Worm (Caenorhabditis elegans): Measurements from ENCODE around the gene Y53G8AR.8.

DNA sequence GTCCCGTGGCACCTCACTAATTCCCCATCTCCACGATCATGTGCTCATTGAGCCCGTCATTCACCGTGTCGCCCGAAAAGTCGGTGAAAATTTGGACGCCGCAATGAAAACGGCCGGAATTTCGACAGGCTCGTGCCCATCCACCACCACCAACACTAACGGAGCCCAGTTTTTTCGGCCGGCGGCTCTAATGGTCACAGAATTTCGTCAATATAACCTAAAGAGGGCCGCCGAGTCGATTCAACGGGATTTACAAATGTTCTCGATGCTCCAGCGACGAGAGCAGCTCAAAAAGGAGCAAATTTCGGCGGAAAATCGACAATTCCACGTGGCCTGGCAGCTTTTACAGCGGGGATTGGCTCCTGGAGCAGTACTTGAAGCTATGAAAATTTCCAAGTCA lies 35.3 kb upstream of the Y53G8AR.8 start:
- no peak for TF ChIP-seq him-1 (tag; optimal IDR thresholded peaks at IDR 0.05)
- no peak for TF ChIP-seq W03F9.2 (tag; optimal IDR thresholded peaks at IDR 0.05)

All from whole organism, L4/young adult.